Worm (Caenorhabditis elegans) whole organism, L4 larva: ENCODE data around the gene glb-22.

Experiments
- F10B5.3 ChIP-seq: sonication (generic microtip); optimal IDR thresholded peaks from 2 replicates; lab custom pipeline; 2016; ENCODE audit warnings: mild to moderate bottlenecking, missing genetic modification characterization, missing compliant biosample characterization
- F37D6.2 ChIP-seq: sonication (generic microtip); optimal IDR thresholded peaks from 2 replicates; lab custom pipeline; 2016; ENCODE audit warnings: mild to moderate bottlenecking, missing genetic modification characterization, missing compliant biosample characterization
- ZK546.5 ChIP-seq, 2 experiments: sonication (generic microtip); optimal IDR thresholded peaks; 2 replicates each; lab custom pipeline; 2017; ENCODE audit warnings: missing biosample characterization in 2 of 2, missing genetic modification characterization in 2 of 2
- aha-1 ChIP-seq: fragments of 150-350 bp; peaks from one replicate; lab custom pipeline; 2014; ENCODE audit warnings: missing biosample characterization, missing genetic modification characterization
- ceh-20 ChIP-seq: fragments of 200-800 bp; sonication (Bioruptor generic); IDR thresholded peaks from 2 replicates; pipeline ENCODE4 v1.3.6; 2022; ENCODE audit warnings: missing genetic modification reagents, missing genetic modification characterization, missing compliant biosample characterization
- dmd-6 ChIP-seq: fragments of 200-800 bp; sonication (Bioruptor generic); IDR thresholded peaks from 2 replicates; pipeline ENCODE4 v1.3.6; 2022; ENCODE audit warnings: missing genetic modification reagents, missing genetic modification characterization, missing compliant biosample characterization
- dmd-9 ChIP-seq: fragments of 200-800 bp; sonication (Bioruptor generic); IDR thresholded peaks from 2 replicates; pipeline ENCODE4 v1.3.6; 2022; ENCODE audit warnings: missing genetic modification reagents, missing genetic modification characterization, missing compliant biosample characterization
- fkh-10 ChIP-seq: fragments of 150-350 bp; optimal IDR thresholded peaks from 2 replicates; lab custom pipeline; 2014; ENCODE audit warnings: missing biosample characterization, missing genetic modification reagents, missing genetic modification characterization
- fos-1 ChIP-seq: fragments of 150-350 bp; optimal IDR thresholded peaks from 2 replicates; lab custom pipeline; 2014; ENCODE audit warnings: missing biosample characterization, missing genetic modification characterization
- gei-8 ChIP-seq: fragments of 200-800 bp; sonication (Bioruptor generic); optimal IDR thresholded peaks from 2 replicates; lab custom pipeline; 2018; ENCODE audit warnings: mild to moderate bottlenecking, missing genetic modification characterization, missing compliant biosample characterization
- hlh-30 ChIP-seq: sonication (generic microtip); optimal IDR thresholded peaks from 2 replicates; lab custom pipeline; 2017; ENCODE audit warnings: antibody characterized with exemption, mild to moderate bottlenecking, missing genetic modification characterization, missing compliant biosample characterization; ENCODE audit not compliant: insufficient read depth
- hmg-1.1 ChIP-seq: fragments of 200-800 bp; sonication (Bioruptor generic); IDR thresholded peaks from 2 replicates; pipeline ENCODE4 v1.3.6; 2022; ENCODE audit warnings: missing genetic modification reagents, missing genetic modification characterization, missing compliant biosample characterization
- lsy-2 ChIP-seq, 2 experiments: fragments of 150-350 bp in 1 of 2; sonication (generic microtip) in 1 of 2; optimal IDR thresholded peaks; 2 replicates each; lab custom pipeline; 2014 to 2017; ENCODE audit warnings: missing biosample characterization in 2 of 2, missing genetic modification characterization in 2 of 2
- mdl-1 ChIP-seq, 2 experiments: fragments of 150-350 bp in 1 of 2; sonication (generic microtip) in 1 of 2; optimal IDR thresholded peaks; 2 replicates each; lab custom pipeline; 2014 to 2017; ENCODE audit warnings: missing biosample characterization in 2 of 2, missing genetic modification characterization in 2 of 2
- mdt-29 ChIP-seq: fragments of 200-800 bp; sonication (Bioruptor generic); IDR thresholded peaks from 2 replicates; pipeline ENCODE4 v1.3.6; 2022; ENCODE audit warnings: missing genetic modification reagents, missing genetic modification characterization, missing compliant biosample characterization
- mxl-2 ChIP-seq: fragments of 200-800 bp; sonication (Bioruptor generic); conservative IDR thresholded peaks from 2 replicates; pipeline ENCODE4 v1.3.6; 2022; ENCODE audit warnings: missing genetic modification reagents, missing genetic modification characterization, missing compliant biosample characterization
- mxl-3 ChIP-seq: fragments of 200-800 bp; sonication (Bioruptor generic); optimal IDR thresholded peaks from 2 replicates; lab custom pipeline; 2018; ENCODE audit warnings: mild to moderate bottlenecking, missing genetic modification characterization, missing compliant biosample characterization
- nhr-10 ChIP-seq: fragments of 150-350 bp; optimal IDR thresholded peaks from 2 replicates; lab custom pipeline; 2014; ENCODE audit warnings: missing biosample characterization, missing genetic modification characterization
- nhr-11 ChIP-seq: fragments of 150-350 bp; optimal IDR thresholded peaks from 2 replicates; lab custom pipeline; 2014; ENCODE audit warnings: missing biosample characterization, missing genetic modification characterization
- nhr-111 ChIP-seq: fragments of 200-800 bp; sonication (Bioruptor generic); optimal IDR thresholded peaks from 2 replicates; lab custom pipeline; 2018; ENCODE audit warnings: mild to moderate bottlenecking, missing genetic modification characterization, missing compliant biosample characterization
- nhr-237 ChIP-seq: sonication (generic microtip); optimal IDR thresholded peaks from 2 replicates; lab custom pipeline; 2017; ENCODE audit warnings: missing biosample characterization, missing genetic modification characterization
- nhr-28 ChIP-seq: fragments of 150-350 bp; optimal IDR thresholded peaks from 2 replicates; lab custom pipeline; 2014; ENCODE audit warnings: missing biosample characterization, missing genetic modification characterization
- nhr-42 ChIP-seq: fragments of 200-800 bp; sonication (Bioruptor generic); IDR thresholded peaks from 2 replicates; pipeline ENCODE4 v1.3.6; 2022; ENCODE audit warnings: missing genetic modification characterization, missing compliant biosample characterization
- nhr-6 ChIP-seq: fragments of 150-350 bp; optimal IDR thresholded peaks from 2 replicates; lab custom pipeline; 2014; ENCODE audit warnings: missing biosample characterization, missing genetic modification characterization
- pha-4 ChIP-seq, 2 experiments: fragments of 150-350 bp in 1 of 2; fragments of 200-800 bp in 1 of 2; sonication (Bioruptor generic) in 1 of 2; IDR thresholded peaks in 1 of 2; optimal IDR thresholded peaks in 1 of 2; 2 replicates each; pipeline versions ENCODE4 v1.3.6 to Lab custom; 2014 to 2022; ENCODE audit warnings: missing genetic modification characterization in 2 of 2, missing genetic modification reagents in 2 of 2, missing biosample characterization in 1 of 2, missing compliant biosample characterization in 1 of 2
- php-3 ChIP-seq: fragments of 200-800 bp; sonication (Bioruptor generic); IDR thresholded peaks from 2 replicates; pipeline ENCODE4 v1.3.6; 2022; ENCODE audit warnings: missing genetic modification reagents, missing genetic modification characterization, missing compliant biosample characterization
- set-16 ChIP-seq: fragments of 200-800 bp; sonication (Bioruptor generic); IDR thresholded peaks from 2 replicates; pipeline ENCODE4 v1.3.6; 2022; ENCODE audit warnings: missing genetic modification reagents, missing genetic modification characterization, missing compliant biosample characterization
- skn-1 ChIP-seq: fragments of 150-350 bp; optimal IDR thresholded peaks from 2 replicates; lab custom pipeline; 2014; ENCODE audit warnings: missing biosample characterization, missing genetic modification characterization
- spr-1 ChIP-seq: sonication (generic microtip); optimal IDR thresholded peaks from 2 replicates; lab custom pipeline; 2016; ENCODE audit warnings: mild to moderate bottlenecking, missing genetic modification characterization, missing compliant biosample characterization
- unc-62 ChIP-seq, 3 experiments: fragments of 150-350 bp in 1 of 3; sonication (generic microtip); optimal IDR thresholded peaks in 2 of 3; peaks in 1 of 3; 1 replicate in 1 of 3; 2 replicates in 2 of 3; lab custom pipeline; 2014 to 2017; ENCODE audit warnings: missing biosample characterization in 3 of 3, missing genetic modification characterization in 3 of 3, missing genetic modification reagents in 3 of 3, missing genotype in 1 of 3
- vab-7 ChIP-seq: fragments of 200-800 bp; sonication (Bioruptor generic); IDR thresholded peaks from 2 replicates; pipeline ENCODE4 v1.3.6; 2022; ENCODE audit warnings: missing genetic modification reagents, missing genetic modification characterization, missing compliant biosample characterization
- ztf-11 ChIP-seq: fragments of 150-350 bp; optimal IDR thresholded peaks from 2 replicates; lab custom pipeline; 2014; ENCODE audit warnings: missing biosample characterization, missing genetic modification characterization
- ztf-7 ChIP-seq: fragments of 150-350 bp; optimal IDR thresholded peaks from 2 replicates; lab custom pipeline; 2014; ENCODE audit warnings: missing biosample characterization, missing genetic modification characterization

glb-22 gene

DNA sequence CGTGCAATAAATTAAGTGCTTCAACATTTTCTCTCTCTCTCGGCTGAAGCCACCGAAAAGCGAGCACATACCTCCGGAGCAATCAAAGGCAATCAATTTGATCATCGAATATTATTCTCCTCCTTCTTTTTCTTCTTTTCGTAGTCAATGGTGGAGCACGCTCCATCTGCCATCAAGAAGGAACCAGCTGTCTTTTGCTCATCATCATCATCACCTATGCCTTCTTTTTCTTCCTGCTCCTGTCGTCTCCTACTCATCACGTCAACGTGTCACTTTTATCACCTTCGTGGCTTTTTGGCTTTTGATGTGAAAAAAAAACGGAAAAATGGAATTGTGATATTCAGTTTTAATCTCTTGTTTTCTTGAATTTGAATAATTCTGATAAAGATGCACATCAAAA lies 25.6 kb downstream of the glb-22 start:
- TF ChIP-seq unc-62 (GFP tag; optimal IDR thresholded peaks at IDR 0.05 in 1 of 2; lab: Kevin White, UChicago), result peak in 1 of 2 experiments; percentile 60
- TF ChIP-seq unc-62 (tag; optimal IDR thresholded peaks at IDR 0.05; lab: Kevin White, UChicago), result no peak
- TF ChIP-seq ceh-20 (GFP tag; lab: Robert Waterston, UW), result peak; percentile 50; the same call in 1 of the 2 replicates
- no peak for TF ChIP-seq dmd-9

DNA sequence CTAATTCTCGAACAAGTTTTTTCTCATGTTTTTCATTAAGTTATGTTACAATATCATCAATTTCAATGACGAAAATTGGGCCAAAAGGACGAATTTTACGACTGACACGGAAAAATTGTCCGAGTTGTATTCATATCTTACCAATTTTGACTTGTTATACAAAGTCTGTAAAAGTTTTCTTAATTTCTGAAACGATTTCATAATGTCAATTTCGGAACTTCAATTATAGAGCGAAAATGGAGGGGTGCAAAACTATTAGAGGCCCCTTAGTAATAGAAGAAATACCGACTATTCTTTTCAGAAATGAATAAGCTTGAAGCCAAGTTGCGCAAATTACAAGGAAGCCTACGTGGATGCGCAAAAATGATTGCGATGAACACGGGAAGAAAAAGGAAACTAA lies 31.5 kb downstream of the glb-22 start, which contains the start of gene F43D2.3:
TSS of gene F43D2.3 (plus strand) at position 301 of the 400 bp plus-strand sequence.
- no peak for TF ChIP-seq ztf-7 (tag; lab: Kevin White, UChicago)
- no peak for TF ChIP-seq ZK546.5 (tag; optimal IDR thresholded peaks at IDR 0.05; lab: Kevin White, UChicago)

DNA sequence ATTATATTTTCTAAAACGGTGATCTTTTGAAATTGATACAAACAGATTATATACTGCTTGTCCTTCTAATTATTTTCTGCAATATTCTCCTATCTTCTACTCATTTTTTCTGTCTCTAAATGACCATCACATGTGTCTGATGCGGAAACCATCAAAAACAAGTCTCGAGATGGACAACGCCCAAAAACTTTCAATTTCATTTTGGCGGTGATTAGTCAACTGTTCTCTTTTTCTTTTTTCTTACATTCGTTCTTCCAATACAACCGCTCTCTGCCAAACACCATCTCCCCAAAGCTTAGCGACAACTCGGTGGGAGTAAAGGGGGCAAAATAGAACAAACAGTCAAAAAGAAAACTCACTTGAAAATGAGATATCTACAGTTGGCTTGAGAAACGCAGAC lies 33.2 kb downstream of the glb-22 start:
- TF ChIP-seq hlh-30 (tag; lab: Kevin White, UChicago), result peak; percentile 43
- TF ChIP-seq unc-62 (GFP tag; optimal IDR thresholded peaks at IDR 0.05 in 1 of 2; lab: Kevin White, UChicago), result peak in 1 of 2 experiments; percentile 60
- TF ChIP-seq unc-62 (tag; optimal IDR thresholded peaks at IDR 0.05; lab: Kevin White, UChicago), result no peak
- TF ChIP-seq fkh-10 (GFP tag; lab: Kevin White, UChicago), result no peak
- TF ChIP-seq nhr-11 (tag; lab: Kevin White, UChicago), result no peak
- TF ChIP-seq mxl-3, result peak; percentile 39
- TF ChIP-seq nhr-28, result peak; percentile 30
- no peak for TF ChIP-seq nhr-6
- peak; percentile 17; the same call in 1 of the 2 replicates for TF ChIP-seq dmd-6
- TF ChIP-seq mdl-1 (tag; optimal IDR thresholded peaks at IDR 0.05; lab: Kevin White, UChicago), result peak in 1 of 2 experiments; percentile 29

DNA sequence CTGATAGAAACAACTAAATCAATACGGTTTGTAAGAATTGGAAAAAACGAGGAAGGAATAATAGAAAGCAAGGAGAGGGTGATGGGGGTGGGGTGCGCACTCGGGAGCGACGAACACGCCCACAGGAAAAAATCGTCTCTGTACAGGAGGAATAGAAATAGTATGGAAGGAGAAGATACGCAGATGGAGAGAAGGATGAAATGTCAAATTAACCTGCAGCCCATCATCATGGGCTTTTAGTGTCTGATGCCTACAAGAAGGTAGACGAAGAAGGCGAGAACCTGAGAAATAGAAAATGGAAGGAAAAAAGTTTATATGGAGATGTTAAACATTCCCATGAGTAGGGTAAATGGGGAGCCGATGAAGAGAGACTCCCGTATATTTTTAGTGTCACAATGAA lies 35.0 kb downstream of the glb-22 start, which contains the start of gene F43D2.6:
TSS of gene F43D2.6 (minus strand) at position 62 of the 400 bp plus-strand sequence.
- no peak for TF ChIP-seq fos-1 (tag; lab: Kevin White, UChicago)
- TF ChIP-seq set-16 (GFP tag; lab: Robert Waterston, UW), result no peak
- no peak for TF ChIP-seq nhr-10 (tag; lab: Kevin White, UChicago)
- no peak for TF ChIP-seq ztf-11
- TF ChIP-seq nhr-42, result no peak
- TF ChIP-seq F10B5.3 (tag; lab: Kevin White, UChicago), result no peak

DNA sequence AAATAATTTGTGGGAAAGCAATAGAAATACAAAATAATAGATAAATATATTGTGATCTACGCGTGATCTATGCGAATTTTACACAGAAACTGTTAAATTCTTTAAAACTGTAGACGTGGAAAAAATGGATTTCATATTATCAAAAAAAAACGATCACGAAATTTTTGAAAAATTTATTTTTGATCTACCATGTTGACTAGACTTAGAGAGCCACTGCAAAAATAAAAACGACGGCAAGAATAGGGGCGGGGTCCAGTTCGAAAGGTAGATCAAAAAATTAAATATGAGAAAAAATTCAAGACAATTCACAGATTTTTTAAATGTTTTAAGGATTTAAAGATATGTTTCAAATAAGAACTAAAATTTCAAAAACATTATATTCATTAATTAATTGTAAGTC lies 38.0 kb downstream of the glb-22 start:
- TF ChIP-seq ztf-7 (tag; lab: Kevin White, UChicago) (no peak), pha-4 (GFP tag; IDR thresholded peaks at IDR 0.05; lab: Robert Waterston, UW) (no peak), pha-4 (tag; optimal IDR thresholded peaks at IDR 0.05; lab: Kevin White, UChicago) (no peak), gei-8 (no peak), spr-1 (tag; lab: Kevin White, UChicago) (no peak), skn-1 (tag; lab: Kevin White, UChicago) (no peak), nhr-237 (tag; lab: Kevin White, UChicago) (no peak), php-3 (GFP tag; lab: Robert Waterston, UW) (no peak), hmg-1.1 (GFP tag; lab: Robert Waterston, UW) (no peak), nhr-10 (tag; lab: Kevin White, UChicago) (no peak), vab-7 (GFP tag; lab: Robert Waterston, UW) (no peak), nhr-111 (GFP tag; lab: Kevin White, UChicago) (no peak), lsy-2 (tag; optimal IDR thresholded peaks at IDR 0.05; lab: Kevin White, UChicago) (no peak)

DNA sequence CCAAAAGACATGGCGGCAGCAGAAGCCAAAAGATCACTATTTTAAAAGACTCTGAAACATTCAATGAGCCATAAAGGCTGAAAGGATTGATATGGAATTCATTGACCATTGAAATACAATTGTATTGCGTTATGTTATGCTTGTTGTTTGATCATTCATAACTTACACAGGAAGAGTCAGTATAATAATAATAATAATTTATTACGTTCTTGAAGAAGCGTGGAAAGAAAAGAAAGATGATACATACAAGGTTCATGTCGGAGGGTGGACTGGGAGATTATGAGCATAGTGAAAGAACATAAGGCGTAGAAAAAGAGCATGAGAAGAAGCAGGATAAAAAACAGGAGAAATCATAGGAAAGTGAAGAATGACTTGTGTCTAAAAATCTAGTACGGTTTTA lies 40.0 kb downstream of the glb-22 start, which contains the start of gene F43D2.7:
TSS of gene F43D2.7 (minus strand) at position 101 of the 400 bp plus-strand sequence.
- no peak for TF ChIP-seq aha-1 (tag; lab: Kevin White, UChicago)
- TF ChIP-seq mdt-29, result no peak
- no peak for TF ChIP-seq F37D6.2
- no peak for TF ChIP-seq mxl-2 (GFP tag; lab: Robert Waterston, UW)
- no peak for TF ChIP-seq nhr-28
- no peak for TF ChIP-seq fkh-10 (GFP tag; lab: Kevin White, UChicago)
